Fruit fly (Drosophila melanogaster) ovary, adult (tissue): ENCODE data around the gene Trmt61.

Experiments used
- CG17801 ChIP-seq: fragments of 200-800 bp; optimal IDR thresholded peaks from 2 replicates; lab custom pipeline; 2019; ENCODE audit warnings: missing biosample characterization, mild to moderate bottlenecking, missing genetic modification characterization, moderate library complexity; ENCODE audit not compliant: partially characterized antibody

Gene Trmt61

DNA sequence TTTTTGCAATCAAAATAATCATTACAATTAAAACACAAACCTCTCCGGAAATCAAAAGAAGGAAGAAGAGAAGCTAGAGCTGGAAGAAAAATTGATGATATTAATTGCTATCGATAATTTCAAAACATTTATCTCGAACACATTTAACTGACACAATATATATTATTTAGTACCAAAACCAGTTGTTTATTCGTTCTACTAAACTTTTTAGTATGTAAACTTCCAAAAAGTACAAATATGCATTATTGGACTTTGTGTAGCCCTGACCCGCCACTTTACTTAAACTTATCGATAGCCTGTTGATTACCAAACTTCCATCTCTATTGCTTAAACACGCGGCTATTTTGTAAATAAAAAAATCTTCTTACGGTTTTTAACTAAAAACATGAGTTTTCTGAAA lies at the start of gene Trmt61, which contains the start of gene RpL34a:
Trmt61 (plus strand) TSS at position 302 of the 400 bp plus-strand sequence.
RpL34a (minus strand) TSS at position 73 of the 400 bp plus-strand sequence.
- peak; percentile 93 for TF ChIP-seq CG17801 (GFP tag; lab: Kevin White, UChicago)

dm6 chr3R:26009766-26010414 lies 49.4 kb upstream of the Trmt61 start:
- no peak for TF ChIP-seq CG17801 (GFP tag; lab: Kevin White, UChicago)

DNA sequence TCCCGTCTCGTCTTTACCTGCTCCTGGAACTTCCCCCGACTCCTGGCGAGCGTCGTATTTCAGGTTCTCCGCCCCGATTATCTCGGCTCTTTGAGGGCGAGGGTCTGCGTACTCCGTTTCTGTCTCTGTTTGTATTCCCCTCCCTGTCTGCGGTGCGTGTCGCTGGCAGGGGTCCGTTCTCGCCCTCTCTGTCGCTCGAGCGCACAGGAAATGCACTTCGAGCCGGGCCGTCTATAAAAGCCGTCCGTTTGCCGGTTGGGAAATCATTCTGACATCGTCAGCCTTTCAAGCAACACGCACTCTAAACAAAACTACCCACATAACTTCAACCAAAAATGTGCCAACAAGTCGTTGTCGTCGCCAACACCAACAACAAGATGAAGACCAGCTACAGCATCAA lies 48.7 kb upstream of the Trmt61 start:
- TF ChIP-seq CG17801 (GFP tag; lab: Kevin White, UChicago), result no peak

DNA sequence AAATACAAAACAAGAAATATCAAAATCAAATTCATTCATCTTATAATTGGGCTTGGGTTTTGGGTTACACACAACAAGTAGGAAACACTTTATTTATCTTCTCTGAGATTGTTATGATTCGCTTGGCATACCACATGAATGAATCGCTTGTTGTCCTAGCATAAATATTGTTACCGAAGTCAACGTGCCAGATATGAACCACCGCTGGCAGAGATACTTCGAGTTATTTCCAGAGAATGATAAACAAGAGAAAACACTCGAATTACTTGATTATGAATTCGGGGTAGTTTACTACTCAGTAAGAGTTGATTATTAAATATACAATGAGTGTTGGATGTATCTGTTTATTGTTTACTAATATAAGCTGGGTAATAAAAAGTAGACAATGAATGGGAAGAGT lies 47.8 kb upstream of the Trmt61 start:
- no peak for TF ChIP-seq CG17801 (GFP tag; lab: Kevin White, UChicago)

dm6 chr3R:26012288-26012687 lies 47.0 kb upstream of the Trmt61 start:
- no peak for TF ChIP-seq CG17801 (GFP tag; lab: Kevin White, UChicago)

DNA sequence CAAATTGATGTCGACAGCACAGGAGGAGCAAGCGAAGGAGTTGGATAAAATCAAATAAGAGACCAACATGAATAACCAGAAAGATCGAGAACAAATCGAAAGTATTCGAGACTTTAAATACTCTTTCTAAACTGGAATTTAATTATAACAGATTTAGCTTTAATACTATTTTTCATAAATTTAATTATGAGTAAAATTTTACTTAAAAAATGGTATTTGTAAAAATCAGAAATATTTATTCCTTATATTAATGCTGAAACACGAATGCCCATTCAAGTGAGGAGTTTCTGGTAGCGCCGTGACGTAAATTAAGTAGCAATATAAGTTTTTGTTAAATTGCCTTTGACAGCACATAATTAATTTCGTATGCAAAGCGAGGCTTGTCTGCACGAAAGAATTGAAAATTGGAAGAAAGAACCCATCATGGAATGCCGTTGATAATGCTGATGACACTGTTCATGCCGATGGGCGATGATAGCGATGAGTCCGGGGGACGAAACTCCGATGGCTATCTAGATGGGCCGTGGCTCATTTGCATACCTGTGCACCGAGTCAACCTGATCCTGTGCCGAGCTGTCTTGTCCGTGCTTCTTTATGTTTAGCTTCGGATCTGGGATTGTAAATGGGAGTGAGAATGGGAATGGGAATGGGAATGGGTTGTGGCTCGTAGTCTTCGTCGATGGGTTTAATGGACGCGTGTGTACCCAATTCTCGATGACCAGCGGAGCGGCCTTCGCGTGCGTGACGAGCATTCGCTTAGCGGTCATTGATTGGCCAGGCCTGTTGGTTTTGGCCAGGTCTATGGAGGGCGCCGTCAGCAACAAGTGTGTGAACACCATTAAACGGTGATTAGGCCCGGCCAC lies 46.3 kb upstream of the Trmt61 start:
- TF ChIP-seq CG17801 (GFP tag; lab: Kevin White, UChicago), result no peak

dm6 chr3R:26013664-26013948 lies 45.7 kb upstream of the Trmt61 start:
- TF ChIP-seq CG17801 (GFP tag; lab: Kevin White, UChicago), result no peak

DNA sequence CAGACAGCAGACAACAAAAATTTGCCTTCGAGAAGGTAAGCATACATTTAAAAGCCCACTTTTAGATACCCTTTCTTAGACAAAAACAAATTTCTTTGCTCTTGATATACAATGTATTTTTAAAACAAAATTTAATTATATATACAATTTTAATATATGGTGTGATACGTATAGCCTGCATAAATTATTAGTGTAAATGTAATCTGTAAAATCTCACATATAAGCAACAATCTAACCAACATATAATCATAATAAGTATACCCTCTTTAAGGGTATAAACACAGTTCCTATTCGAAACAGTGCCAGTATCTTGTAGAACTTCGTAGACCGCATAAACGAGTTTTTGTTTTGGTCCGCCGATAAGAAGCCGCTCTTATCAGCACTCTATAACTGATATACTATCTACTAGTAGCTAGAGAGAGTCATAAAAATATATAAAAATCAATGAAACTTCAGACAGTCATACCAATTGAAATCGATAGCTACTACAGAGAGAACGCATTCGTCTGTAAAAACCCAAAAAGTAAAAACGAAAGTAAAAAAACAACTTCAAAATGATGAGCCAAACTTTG lies 44.9 kb upstream of the Trmt61 start, which contains the start of gene Kaz-m1:
Kaz-m1 (plus strand) TSS at position 460 of the 572 bp plus-strand sequence.
- TF ChIP-seq CG17801 (GFP tag; lab: Kevin White, UChicago), result no peak

DNA sequence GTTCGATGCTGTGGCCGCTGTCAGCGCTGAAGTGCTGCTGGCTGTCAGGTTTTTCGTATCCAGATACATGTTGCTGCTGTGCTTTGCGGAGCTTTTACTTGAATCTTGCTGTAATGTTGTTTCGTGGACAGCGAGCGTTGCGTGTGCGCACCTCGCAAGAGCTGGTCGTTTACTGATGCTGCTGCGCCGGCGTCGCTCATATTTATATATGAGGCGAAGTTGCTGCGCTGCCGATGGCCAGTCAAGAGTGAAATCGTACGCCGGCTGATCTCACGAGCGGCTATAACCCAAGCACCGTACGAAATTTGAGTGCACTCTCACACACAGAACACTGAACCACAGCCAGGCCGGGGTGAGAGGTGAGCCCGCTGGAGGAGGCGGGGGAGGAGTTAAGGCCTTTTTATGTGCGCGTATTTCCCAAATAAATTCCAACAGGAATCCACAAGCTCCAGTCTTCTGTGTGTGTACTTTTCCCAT lies 42.0 kb upstream of the Trmt61 start:
- no peak for TF ChIP-seq CG17801 (GFP tag; lab: Kevin White, UChicago)

- TF ChIP-seq CG17801 (GFP tag; lab: Kevin White, UChicago), result no peak
Measured at dm6 chr3R:26017771-26018731, 41.2 kb upstream of the Trmt61 start.

- no peak for TF ChIP-seq CG17801 (GFP tag; lab: Kevin White, UChicago)
Measured at dm6 chr3R:26019232-26019631, 40.1 kb upstream of the Trmt61 start.

- TF ChIP-seq CG17801 (GFP tag; lab: Kevin White, UChicago), result no peak
Measured at dm6 chr3R:26020244-26021171, 38.8 kb upstream of the Trmt61 start.

- TF ChIP-seq CG17801 (GFP tag; lab: Kevin White, UChicago), result peak; percentile 5
Measured at dm6 chr3R:26021195-26021914, 37.9 kb upstream of the Trmt61 start.
